Worm (Caenorhabditis elegans): Measurements from ENCODE around the gene unc-71.

Gene unc-71

ce11 chrIII:12931786-12932427 lies 40.4 kb upstream of the unc-71 start, which contains the start of gene rbm-7 (continued):
- TF ChIP-seq atf-7 (tag; optimal IDR thresholded peaks at IDR 0.05) = no peak
- 0 out of 2 replicates have a peak, but pooled peaks have one; percentile 31 for TF ChIP-seq rcor-1 (GFP tag; IDR thresholded peaks at IDR 0.05)
- TF ChIP-seq lsl-1 (GFP tag; optimal IDR thresholded peaks at IDR 0.05) = peak; percentile 55
- TF ChIP-seq F49E8.2 (tag; optimal IDR thresholded peaks at IDR 0.05; ENCODE audit: insufficient read depth) = no peak
- TF ChIP-seq K11D2.4 (GFP tag; IDR thresholded peaks at IDR 0.05) = peak; percentile 76
- TF ChIP-seq cebp-2 (GFP tag; IDR thresholded peaks at IDR 0.05) = no peak
- TF ChIP-seq lin-40 (tag; optimal IDR thresholded peaks at IDR 0.05) = peak; percentile 75
- TF ChIP-seq F39B2.1 (GFP tag; IDR thresholded peaks at IDR 0.05) = no peak
- TF ChIP-seq akir-1 (GFP tag; optimal IDR thresholded peaks at IDR 0.05) = no peak
- TF ChIP-seq F23B12.7 (tag; optimal IDR thresholded peaks at IDR 0.05; ENCODE audit: insufficient read depth) = peak; percentile 38
- peak; percentile 53 for TF ChIP-seq hmg-1.2 (GFP tag; IDR thresholded peaks at IDR 0.05)
- no peak for TF ChIP-seq ztf-3 (GFP tag; optimal IDR thresholded peaks at IDR 0.05)
- peak in 1 of 3 experiments; percentile 43 for TF ChIP-seq lin-35 (GFP tag; optimal IDR thresholded peaks at IDR 0.05)
- no peak for TF ChIP-seq F52B5.7 (tag; optimal IDR thresholded peaks at IDR 0.05)
- peak; percentile 51; the same call in 1 of the 2 replicates for TF ChIP-seq F33H1.4 (GFP tag; IDR thresholded peaks at IDR 0.05)
- TF ChIP-seq aptf-3 (GFP tag; IDR thresholded peaks at IDR 0.05) = no peak
- no peak for TF ChIP-seq B0019.2 (GFP tag; conservative IDR thresholded peaks at IDR 0.05)
- TF ChIP-seq hlh-12 (tag; optimal IDR thresholded peaks at IDR 0.05) = no peak
- peak; percentile 25; the same call in 1 of the 2 replicates for TF ChIP-seq madf-8 (GFP tag; conservative IDR thresholded peaks at IDR 0.05)
- 0 out of 2 replicates have a peak, but pooled peaks have one; percentile 28 for TF ChIP-seq C06A6.2 (GFP tag; conservative IDR thresholded peaks at IDR 0.05)
- TF ChIP-seq snpc-1.3 (tag; optimal IDR thresholded peaks at IDR 0.05; ENCODE audit: insufficient read depth) = peak; percentile 18
- TF ChIP-seq unc-130 (GFP tag; optimal IDR thresholded peaks at IDR 0.05) = no peak
- TF ChIP-seq Y67H2A.10 (GFP tag; conservative IDR thresholded peaks at IDR 0.05) = no peak
- peak; percentile 37 for TF ChIP-seq tlf-1 (GFP tag; optimal IDR thresholded peaks at IDR 0.05)

DNA sequence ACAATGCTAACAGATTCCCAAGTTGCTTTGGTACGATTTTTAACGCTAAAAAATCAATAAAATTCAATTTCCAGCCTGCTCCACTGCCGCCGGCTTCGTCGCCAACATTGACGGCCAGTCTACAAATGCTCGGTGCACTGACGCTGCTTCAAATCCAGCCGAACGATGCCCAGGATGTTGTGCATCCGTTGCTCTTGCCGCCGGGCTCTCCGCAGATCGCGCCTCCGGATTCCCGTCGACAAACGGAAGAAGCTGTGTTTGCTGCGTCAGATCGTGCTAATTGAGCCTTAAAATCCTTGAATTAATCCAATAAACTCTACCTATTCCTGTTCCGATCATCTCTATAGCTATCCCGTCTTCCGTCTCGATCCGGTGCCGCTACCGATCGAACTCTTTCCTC lies 39.6 kb upstream of the unc-71 start:
- TF ChIP-seq pha-4 (tag; optimal IDR thresholded peaks at IDR 0.05) (no peak), mcd-1 (GFP tag; IDR thresholded peaks at IDR 0.05) (0 out of 2 replicates have a peak, but pooled peaks have one; percentile 11), ztf-22 (GFP tag; optimal IDR thresholded peaks at IDR 0.05) (no peak), hmg-1.2 (GFP tag; IDR thresholded peaks at IDR 0.05) (no peak), rec-8 (tag; optimal IDR thresholded peaks at IDR 0.05) (no peak), madf-6 (GFP tag; IDR thresholded peaks at IDR 0.05) (0 out of 2 replicates have a peak, but pooled peaks have one; percentile 21), ceh-40 (GFP tag; IDR thresholded peaks at IDR 0.05) (no peak), egrh-3 (GFP tag; IDR thresholded peaks at IDR 0.05) (peak; percentile 30; the same call in 1 of the 2 replicates), zfh-2 (GFP tag; conservative IDR thresholded peaks at IDR 0.05) (peak; percentile 95), ztf-28 (GFP tag; IDR thresholded peaks at IDR 0.05) (no peak), chd-7 (tag; optimal IDR thresholded peaks at IDR 0.05) (no peak), let-526 (GFP tag; IDR thresholded peaks at IDR 0.05) (no peak), madf-10 (tag; optimal IDR thresholded peaks at IDR 0.05) (no peak), pbrm-1 (GFP tag; IDR thresholded peaks at IDR 0.05) (no peak)

Data from whole organism, young adult.